Fruit fly (Drosophila melanogaster) whole organism, embryonic: ENCODE results near the gene Exo70.

Source experiments
- CG10267 ChIP-seq: fragments of 200-800 bp; sonication (Bioruptor generic); optimal IDR thresholded peaks from 2 replicates; lab custom pipeline; 2018; ENCODE audit warnings: missing biosample characterization, mild to moderate bottlenecking, missing genetic modification characterization, moderate library complexity
- CG10565 ChIP-seq: fragments of 200-800 bp; sonication (Bioruptor generic); optimal IDR thresholded peaks from 3 replicates; lab custom pipeline; 2016; ENCODE audit warnings: missing biosample characterization, mild to moderate bottlenecking, missing genetic modification characterization
- CG10654 ChIP-seq: fragments of 200-800 bp; sonication (Bioruptor generic); optimal IDR thresholded peaks from 2 replicates; lab custom pipeline; 2016; ENCODE audit warnings: missing biosample characterization, missing genetic modification characterization
- CG12104 ChIP-seq: fragments of 200-800 bp; sonication (Bioruptor generic); optimal IDR thresholded peaks from 3 replicates; lab custom pipeline; 2016; ENCODE audit warnings: missing biosample characterization, missing genetic modification characterization
- CG12299 ChIP-seq: fragments of 200-800 bp; sonication (Bioruptor generic); optimal IDR thresholded peaks from 2 replicates; lab custom pipeline; 2018; ENCODE audit warnings: missing biosample characterization, mild to moderate bottlenecking, missing genetic modification characterization
- CG13775 ChIP-seq: fragments of 200-800 bp; sonication (Bioruptor generic); optimal IDR thresholded peaks from 3 replicates; lab custom pipeline; 2017; ENCODE audit warnings: missing biosample characterization, mild to moderate bottlenecking, missing genetic modification characterization
- CG14050 ChIP-seq: fragments of 200-800 bp; sonication (Bioruptor generic); IDR thresholded peaks from 3 replicates; pipeline ENCODE4 v1.3.6; 2022; ENCODE audit warnings: missing biosample characterization, missing genetic modification characterization
- CG14710 ChIP-seq: fragments of 200-800 bp; sonication (Bioruptor generic); optimal IDR thresholded peaks from 3 replicates; lab custom pipeline; 2019; ENCODE audit warnings: missing biosample characterization, mild to moderate bottlenecking, missing genetic modification characterization, moderate library complexity
- CG18619 ChIP-seq: fragments of 200-800 bp; sonication (Bioruptor generic); optimal IDR thresholded peaks from 3 replicates; lab custom pipeline; 2017; ENCODE audit warnings: missing biosample characterization, mild to moderate bottlenecking, missing genetic modification characterization
- CG2116 ChIP-seq: fragments of 200-800 bp; sonication (Bioruptor generic); optimal IDR thresholded peaks from 3 replicates; lab custom pipeline; 2018; ENCODE audit warnings: missing biosample characterization, mild to moderate bottlenecking, missing genetic modification characterization
- CG2120 ChIP-seq: fragments of 200-800 bp; sonication (Bioruptor generic); optimal IDR thresholded peaks from 3 replicates; lab custom pipeline; 2016; ENCODE audit warnings: missing biosample characterization, missing genetic modification characterization
- CG3065 ChIP-seq: fragments of 200-800 bp; sonication (Bioruptor generic); optimal IDR thresholded peaks from 2 replicates; lab custom pipeline; 2016; ENCODE audit warnings: missing biosample characterization, missing genetic modification characterization
- CG3163 ChIP-seq: fragments of 200-800 bp; sonication (Bioruptor generic); optimal IDR thresholded peaks from 3 replicates; lab custom pipeline; 2016; ENCODE audit warnings: missing biosample characterization, missing genetic modification characterization
- CG32772 ChIP-seq: fragments of 200-800 bp; sonication (Bioruptor generic); IDR thresholded peaks from 2 replicates; pipeline ENCODE4 v1.3.6; 2022; ENCODE audit warnings: missing biosample characterization, missing genetic modification characterization
- CG34224 ChIP-seq: fragments of 200-800 bp; sonication (Bioruptor generic); IDR thresholded peaks from 3 replicates; pipeline ENCODE4 v1.3.6; 2022; ENCODE audit warnings: missing biosample characterization, missing genetic modification characterization; ENCODE audit not compliant: partially characterized antibody
- CG3726 ChIP-seq: fragments of 200-800 bp; sonication (Bioruptor generic); IDR thresholded peaks from 3 replicates; pipeline ENCODE4, ENCODE4 v1.3.6; 2022; ENCODE audit warnings: missing biosample characterization, missing genetic modification characterization
- CG5953 ChIP-seq: fragments of 200-800 bp; sonication (Bioruptor generic); IDR thresholded peaks from 2 replicates; pipeline ENCODE4 v1.3.6; 2022; ENCODE audit warnings: missing biosample characterization, missing genetic modification characterization
- CG6854 ChIP-seq: fragments of 200-800 bp; sonication (Bioruptor generic); optimal IDR thresholded peaks from 3 replicates; lab custom pipeline; 2017; ENCODE audit warnings: missing biosample characterization, mild to moderate bottlenecking, missing genetic modification characterization
- CG7271 ChIP-seq: fragments of 200-800 bp; sonication (Bioruptor generic); optimal IDR thresholded peaks from 2 replicates; lab custom pipeline; 2018; ENCODE audit warnings: missing biosample characterization, mild to moderate bottlenecking, missing genetic modification characterization, moderate library complexity
- CG9817 ChIP-seq: fragments of 200-800 bp; sonication (Bioruptor generic); optimal IDR thresholded peaks from 2 replicates; lab custom pipeline; 2018; ENCODE audit warnings: missing biosample characterization, mild to moderate bottlenecking, missing genetic modification characterization, moderate library complexity
- CG9876 ChIP-seq: fragments of 200-800 bp; sonication (Bioruptor generic); optimal IDR thresholded peaks from 2 replicates; lab custom pipeline; 2016; ENCODE audit warnings: missing biosample characterization, missing genetic modification characterization
- CoRest ChIP-seq: fragments of 200-800 bp; sonication (Bioruptor generic); optimal IDR thresholded peaks from 3 replicates; lab custom pipeline; 2018; ENCODE audit warnings: missing biosample characterization, mild to moderate bottlenecking, missing genetic modification characterization, moderate library complexity
- D19A ChIP-seq: fragments of 200-800 bp; optimal IDR thresholded peaks from 3 replicates; lab custom pipeline; 2019; ENCODE audit warnings: missing biosample characterization, mild to moderate bottlenecking, missing genetic modification characterization, moderate library complexity
- Doc3 ChIP-seq: fragments of 200-800 bp; sonication (Bioruptor generic); IDR thresholded peaks from 3 replicates; pipeline ENCODE4 v1.3.6; 2022; ENCODE audit warnings: missing biosample characterization, missing genetic modification characterization; ENCODE audit not compliant: partially characterized antibody
- Dref ChIP-seq: fragments of 200-800 bp; sonication (Bioruptor generic); IDR thresholded peaks from 2 replicates; pipeline ENCODE4 v1.3.6; 2022; ENCODE audit warnings: missing biosample characterization, missing genetic modification characterization
- Ets65A ChIP-seq: fragments of 200-800 bp; sonication (Bioruptor generic); peaks from one replicate; lab custom pipeline; 2016; ENCODE audit warnings: missing biosample characterization, missing genetic modification characterization
- Fer2 ChIP-seq: fragments of 200-800 bp; sonication (Bioruptor generic); optimal IDR thresholded peaks from 2 replicates; lab custom pipeline; 2018; ENCODE audit warnings: missing biosample characterization, mild to moderate bottlenecking, missing genetic modification characterization, moderate library complexity
- Gug ChIP-seq: fragments of 200-800 bp; sonication (Bioruptor generic); IDR thresholded peaks from 4 replicates; pipeline ENCODE4 v1.3.6; 2022; ENCODE audit warnings: missing biosample characterization, missing genetic modification characterization
- Hey ChIP-seq: fragments of 200-800 bp; sonication (Bioruptor generic); optimal IDR thresholded peaks from 3 replicates; lab custom pipeline; 2018; ENCODE audit warnings: missing biosample characterization, mild to moderate bottlenecking, missing genetic modification characterization
- Mrtf ChIP-seq: fragments of 200-800 bp; sonication (Bioruptor generic); IDR thresholded peaks from 3 replicates; pipeline ENCODE4 v1.3.6; 2022; ENCODE audit warnings: missing biosample characterization, missing genetic modification characterization
- NfI ChIP-seq: fragments of 200-800 bp; sonication (Bioruptor generic); optimal IDR thresholded peaks from 3 replicates; lab custom pipeline; 2018; ENCODE audit warnings: missing biosample characterization, mild to moderate bottlenecking, missing genetic modification characterization, moderate library complexity
- Sry-β ChIP-seq: fragments of 200-800 bp; sonication (Bioruptor generic); optimal IDR thresholded peaks from 2 replicates; lab custom pipeline; 2018; ENCODE audit warnings: missing biosample characterization, mild to moderate bottlenecking, missing genetic modification characterization, moderate library complexity
- Trl ChIP-seq, 3 experiments: fragments of >200 bp in 2 of 3; fragments of 200-800 bp in 1 of 3; sonication (Bioruptor generic) in 1 of 3; optimal IDR thresholded peaks; 2 replicates in 1 of 3; 3 replicates in 2 of 3; lab custom pipeline; 2016 to 2017; ENCODE audit warnings: missing biosample characterization in 1 of 3, missing genetic modification characterization in 1 of 3
- abd-A ChIP-seq: fragments of 200-800 bp; sonication (Bioruptor generic); optimal IDR thresholded peaks from 3 replicates; lab custom pipeline; 2019; ENCODE audit warnings: missing biosample characterization, mild to moderate bottlenecking, missing genetic modification characterization, moderate library complexity
- bcd ChIP-seq: fragments of 200-800 bp; sonication (Bioruptor generic); optimal IDR thresholded peaks from 2 replicates; lab custom pipeline; 2017; ENCODE audit warnings: missing biosample characterization, mild to moderate bottlenecking, missing genetic modification characterization
- br ChIP-seq: fragments of >200 bp; optimal IDR thresholded peaks from 2 replicates; lab custom pipeline; 2017
- crc ChIP-seq: fragments of 200-800 bp; sonication (Bioruptor generic); optimal IDR thresholded peaks from 2 replicates; lab custom pipeline; 2016; ENCODE audit warnings: missing biosample characterization, missing genetic modification characterization
- dm ChIP-seq: fragments of 200-800 bp; sonication (Bioruptor generic); optimal IDR thresholded peaks from 3 replicates; lab custom pipeline; 2016; ENCODE audit warnings: missing biosample characterization, missing genetic modification characterization
- fd102C ChIP-seq: fragments of 200-800 bp; sonication (Bioruptor generic); optimal IDR thresholded peaks from 2 replicates; lab custom pipeline; 2018; ENCODE audit warnings: missing biosample characterization, mild to moderate bottlenecking, missing genetic modification characterization, moderate library complexity
- kay ChIP-seq: fragments of 200-800 bp; sonication (Bioruptor generic); optimal IDR thresholded peaks from 2 replicates; lab custom pipeline; 2016; ENCODE audit warnings: missing biosample characterization, missing genetic modification characterization
- psq ChIP-seq: fragments of 200-800 bp; sonication (Bioruptor generic); optimal IDR thresholded peaks from 2 replicates; lab custom pipeline; 2017; ENCODE audit warnings: missing biosample characterization, missing genetic modification characterization
- rib ChIP-seq: fragments of 200-800 bp; sonication (Bioruptor generic); IDR thresholded peaks from 2 replicates; pipeline ENCODE4 v1.3.6; 2022; ENCODE audit warnings: missing biosample characterization, missing genetic modification characterization
- sob ChIP-seq: fragments of 200-800 bp; sonication (Bioruptor generic); IDR thresholded peaks from 2 replicates; pipeline ENCODE4 v1.3.6; 2022; ENCODE audit warnings: missing biosample characterization, missing genetic modification characterization
- stc ChIP-seq: fragments of 200-800 bp; sonication (Bioruptor generic); IDR thresholded peaks from 2 replicates; pipeline ENCODE4 v1.3.6; 2022; ENCODE audit warnings: missing biosample characterization, missing genetic modification characterization
- tgo ChIP-seq: fragments of 200-800 bp; sonication (Bioruptor generic); IDR thresholded peaks from 3 replicates; pipeline ENCODE4 v1.3.6; 2022; ENCODE audit warnings: missing biosample characterization, missing genetic modification characterization
- tx ChIP-seq: fragments of 200-800 bp; sonication (Bioruptor generic); optimal IDR thresholded peaks from 2 replicates; lab custom pipeline; 2016; ENCODE audit warnings: missing biosample characterization, missing genetic modification characterization
- wor ChIP-seq: fragments of 200-800 bp; sonication (Bioruptor generic); IDR thresholded peaks from 2 replicates; pipeline ENCODE4 v1.3.6; 2022; ENCODE audit warnings: missing biosample characterization, missing genetic modification characterization
- zf30C ChIP-seq: fragments of 200-800 bp; sonication (Bioruptor generic); optimal IDR thresholded peaks from 3 replicates; lab custom pipeline; 2018; ENCODE audit warnings: missing biosample characterization, mild to moderate bottlenecking, missing genetic modification characterization

Exo70 gene

dm6 chr3L:8457866-8458766 is 46.5 kb downstream of the Exo70 start (continued):
- TF ChIP-seq Trl (optimal IDR thresholded peaks at IDR 0.05; lab: Kevin White, UChicago) (peak in 1 of 2 experiments; percentile 62), Trl (GFP tag; optimal IDR thresholded peaks at IDR 0.05; lab: Kevin White, UChicago) (peak; percentile 98), wor (GFP tag; lab: Robert Waterston, UW) (peak; percentile 98), br (no peak), CG6854 (GFP tag; lab: Kevin White, UChicago) (peak; percentile 97), CG9876 (GFP tag; lab: Kevin White, UChicago) (peak; percentile 92), CG9817 (tag; lab: Kevin White, UChicago) (peak; percentile 98), CG3163 (GFP tag; lab: Kevin White, UChicago) (peak; percentile 74), CG18619 (GFP tag; lab: Kevin White, UChicago) (peak; percentile 98), sob (GFP tag; lab: Robert Waterston, UW) (peak; percentile 97), abd-A (peak; percentile 91), psq (GFP tag; lab: Kevin White, UChicago) (peak; percentile 96), CG12299 (tag; lab: Kevin White, UChicago) (peak; percentile 98), Hey (tag; lab: Kevin White, UChicago) (peak; percentile 80), CG32772 (GFP tag; lab: Robert Waterston, UW) (peak; percentile 98), Fer2 (tag; lab: Kevin White, UChicago) (peak; percentile 89), CG2116 (GFP tag; lab: Kevin White, UChicago) (peak; percentile 88), fd102C (GFP tag; lab: Kevin White, UChicago) (peak; percentile 88), crc (GFP tag; lab: Kevin White, UChicago) (peak; percentile 97), D19A (tag; lab: Kevin White, UChicago) (peak; percentile 98), CG10654 (GFP tag; lab: Kevin White, UChicago) (peak; percentile 98), tx (peak; percentile 96), CG3726 (GFP tag; lab: Robert Waterston, UW) (peak; percentile 98), CG7271 (tag; lab: Kevin White, UChicago) (peak; percentile 98), CG5953 (GFP tag; lab: Robert Waterston, UW) (peak; percentile 97), Doc3 (GFP tag; lab: Robert Waterston, UW) (0 out of 3 replicates have a peak, but pooled peaks have one; percentile 8), CG2120 (GFP tag; lab: Kevin White, UChicago) (peak; percentile 98), CG12104 (GFP tag; lab: Kevin White, UChicago) (peak; percentile 98), CoRest (tag; lab: Kevin White, UChicago) (peak; percentile 99), zf30C (peak; percentile 95), CG14710 (tag; lab: Kevin White, UChicago) (peak; percentile 98), dm (GFP tag; lab: Kevin White, UChicago) (peak; percentile 95), Sry-β (peak; percentile 73), CG3065 (GFP tag; lab: Kevin White, UChicago) (peak; percentile 97), Dref (GFP tag; lab: Robert Waterston, UW) (no peak), CG34224 (GFP tag; lab: Robert Waterston, UW) (peak; percentile 52; the same call in 2 of the 3 replicates), Ets65A (GFP tag; lab: Kevin White, UChicago) (peak; percentile 99), CG10267 (peak; percentile 94), bcd (GFP tag; lab: Kevin White, UChicago) (peak; percentile 98), Gug (peak; percentile 98), stc (GFP tag; lab: Robert Waterston, UW) (peak; percentile 99), NfI (GFP tag; lab: Kevin White, UChicago) (peak; percentile 97), Mrtf (peak; percentile 96), kay (GFP tag; lab: Kevin White, UChicago) (peak; percentile 94), CG10565 (GFP tag; lab: Kevin White, UChicago) (peak; percentile 90), tgo (GFP tag; lab: Robert Waterston, UW) (peak; percentile 98), CG14050 (GFP tag; lab: Robert Waterston, UW) (peak; percentile 97), rib (peak; percentile 96), CG13775 (GFP tag; lab: Kevin White, UChicago) (peak; percentile 98)
